Fruit fly (Drosophila melanogaster) whole organism, embryonic: Measurements from ENCODE around the gene SkpD.

Experiments used
- Awh ChIP-seq: fragments of 200-800 bp; sonication (Bioruptor generic); IDR thresholded peaks from 2 replicates; pipeline ENCODE4, ENCODE4 v1.3.6; 2022; ENCODE audit warnings: missing biosample characterization, missing genetic modification characterization
- B-H2 ChIP-seq: fragments of 200-800 bp; sonication (Bioruptor generic); optimal IDR thresholded peaks from 2 replicates; lab custom pipeline; 2018; ENCODE audit warnings: missing biosample characterization, mild to moderate bottlenecking, missing genetic modification characterization
- Bgb ChIP-seq: fragments of 200-800 bp; sonication (Bioruptor generic); IDR thresholded peaks from 2 replicates; pipeline ENCODE4 v1.3.6; 2022; ENCODE audit warnings: missing biosample characterization, missing genetic modification characterization; ENCODE audit not compliant: partially characterized antibody
- C15 ChIP-seq: fragments of 200-800 bp; sonication (Bioruptor generic); IDR thresholded peaks from 3 replicates; pipeline ENCODE4 v1.3.6; 2022; ENCODE audit warnings: missing biosample characterization, missing genetic modification characterization
- CG10654 ChIP-seq: fragments of 200-800 bp; sonication (Bioruptor generic); optimal IDR thresholded peaks from 2 replicates; lab custom pipeline; 2016; ENCODE audit warnings: missing biosample characterization, missing genetic modification characterization
- CG12744 ChIP-seq: fragments of 200-800 bp; sonication (Bioruptor generic); optimal IDR thresholded peaks from 2 replicates; lab custom pipeline; 2016; ENCODE audit warnings: missing biosample characterization, missing genetic modification characterization
- CG15479 ChIP-seq: fragments of 200-800 bp; sonication (Bioruptor generic); optimal IDR thresholded peaks from 3 replicates; lab custom pipeline; 2019; ENCODE audit warnings: missing biosample characterization, mild to moderate bottlenecking, missing genetic modification characterization, moderate library complexity
- CG17328 ChIP-seq: fragments of 200-800 bp; sonication (Bioruptor generic); IDR thresholded peaks from 2 replicates; pipeline ENCODE4 v1.3.6; 2022; ENCODE audit warnings: missing biosample characterization, missing genetic modification characterization
- CG2199 ChIP-seq: fragments of 200-800 bp; sonication (Bioruptor generic); IDR thresholded peaks from 3 replicates; pipeline ENCODE4 v1.3.6; 2022; ENCODE audit warnings: missing biosample characterization, missing genetic modification characterization
- CG34376 ChIP-seq: fragments of 200-800 bp; sonication (Bioruptor generic); optimal IDR thresholded peaks from 2 replicates; lab custom pipeline; 2018; ENCODE audit warnings: missing biosample characterization, mild to moderate bottlenecking, missing genetic modification characterization
- CG4328 ChIP-seq: fragments of 200-800 bp; sonication (Bioruptor generic); optimal IDR thresholded peaks from 3 replicates; lab custom pipeline; 2017; ENCODE audit warnings: missing biosample characterization, missing genetic modification reagents, missing genetic modification characterization
- CG4730 ChIP-seq: fragments of 200-800 bp; sonication (Bioruptor generic); IDR thresholded peaks from 2 replicates; pipeline ENCODE4 v1.3.6; 2022; ENCODE audit warnings: missing biosample characterization, missing genetic modification characterization
- CG6254 ChIP-seq: fragments of 200-800 bp; sonication (Bioruptor generic); optimal IDR thresholded peaks from 3 replicates; lab custom pipeline; 2017; ENCODE audit warnings: mild to moderate bottlenecking, missing biosample characterization, missing genetic modification reagents, missing genetic modification characterization
- Camta ChIP-seq: fragments of 200-800 bp; sonication (Bioruptor generic); optimal IDR thresholded peaks from 2 replicates; lab custom pipeline; 2016; ENCODE audit warnings: missing biosample characterization, missing genetic modification characterization
- Ets97D ChIP-seq: fragments of 200-800 bp; sonication (Bioruptor generic); optimal IDR thresholded peaks from 3 replicates; lab custom pipeline; 2016; ENCODE audit warnings: missing biosample characterization, missing genetic modification characterization
- Fer2 ChIP-seq: fragments of 200-800 bp; sonication (Bioruptor generic); optimal IDR thresholded peaks from 2 replicates; lab custom pipeline; 2018; ENCODE audit warnings: missing biosample characterization, mild to moderate bottlenecking, missing genetic modification characterization, moderate library complexity
- HLHmδ ChIP-seq: fragments of 200-800 bp; sonication (Bioruptor generic); optimal IDR thresholded peaks from 2 replicates; lab custom pipeline; 2018; ENCODE audit warnings: missing biosample characterization, mild to moderate bottlenecking, missing genetic modification characterization, moderate library complexity
- Hr39 ChIP-seq: fragments of >200 bp; optimal IDR thresholded peaks from 2 replicates; lab custom pipeline; 2017
- MESR4 ChIP-seq: fragments of 200-800 bp; sonication (Bioruptor generic); optimal IDR thresholded peaks from 2 replicates; lab custom pipeline; 2018; ENCODE audit warnings: missing biosample characterization, mild to moderate bottlenecking, missing genetic modification characterization, moderate library complexity
- Max ChIP-seq: fragments of 200-800 bp; sonication (Bioruptor generic); optimal IDR thresholded peaks from 2 replicates; lab custom pipeline; 2016; ENCODE audit warnings: missing biosample characterization, mild to moderate bottlenecking, missing genetic modification characterization
- NK7.1 ChIP-seq: fragments of 200-800 bp; sonication (Bioruptor generic); optimal IDR thresholded peaks from 3 replicates; lab custom pipeline; 2016; ENCODE audit warnings: missing biosample characterization, missing genetic modification characterization
- Optix ChIP-seq: fragments of 200-800 bp; sonication (Bioruptor generic); IDR thresholded peaks from 3 replicates; pipeline ENCODE4 v1.3.6; 2022; ENCODE audit warnings: missing biosample characterization, missing genetic modification characterization
- TFAM ChIP-seq: fragments of 200-800 bp; sonication (Bioruptor generic); optimal IDR thresholded peaks from 2 replicates; lab custom pipeline; 2017; ENCODE audit warnings: missing biosample characterization, missing genetic modification characterization, inconsistent platforms
- ac ChIP-seq: fragments of 200-800 bp; sonication (Bioruptor generic); optimal IDR thresholded peaks from 3 replicates; lab custom pipeline; 2017; ENCODE audit warnings: missing biosample characterization, mild to moderate bottlenecking, missing genetic modification characterization
- br ChIP-seq: fragments of >200 bp; optimal IDR thresholded peaks from 2 replicates; lab custom pipeline; 2017
- chif ChIP-seq, 2 experiments: fragments of 200-800 bp; sonication (Bioruptor generic); optimal IDR thresholded peaks; 3 replicates each; lab custom pipeline; 2016; ENCODE audit warnings: missing biosample characterization in 2 of 2, missing genetic modification characterization in 2 of 2
- crc ChIP-seq: fragments of 200-800 bp; sonication (Bioruptor generic); optimal IDR thresholded peaks from 2 replicates; lab custom pipeline; 2016; ENCODE audit warnings: missing biosample characterization, missing genetic modification characterization
- dm ChIP-seq: fragments of 200-800 bp; sonication (Bioruptor generic); optimal IDR thresholded peaks from 3 replicates; lab custom pipeline; 2016; ENCODE audit warnings: missing biosample characterization, missing genetic modification characterization
- eve ChIP-seq, 2 experiments: fragments of >200 bp; optimal IDR thresholded peaks; 2 replicates each; lab custom pipeline; 2017; ENCODE audit warnings: missing biosample characterization in 2 of 2, missing genetic modification characterization in 2 of 2
- ewg ChIP-seq: fragments of 200-800 bp; sonication (Bioruptor generic); optimal IDR thresholded peaks from 3 replicates; lab custom pipeline; 2017; ENCODE audit warnings: mild to moderate bottlenecking, missing biosample characterization, missing genetic modification reagents, missing genetic modification characterization
- gt ChIP-seq: fragments of 200-800 bp; sonication (Bioruptor generic); IDR thresholded peaks from 2 replicates; pipeline ENCODE4 v1.3.6; 2022; ENCODE audit warnings: missing biosample characterization, missing genetic modification characterization
- klu ChIP-seq: fragments of 200-800 bp; sonication (Bioruptor generic); IDR thresholded peaks from 2 replicates; pipeline ENCODE4 v1.3.6; 2022; ENCODE audit warnings: missing biosample characterization, missing genetic modification characterization
- mam ChIP-seq: fragments of 200-800 bp; sonication (Bioruptor generic); optimal IDR thresholded peaks from 3 replicates; lab custom pipeline; 2016; ENCODE audit warnings: missing biosample characterization, missing genetic modification characterization
- org-1 ChIP-seq: fragments of 200-800 bp; sonication (Bioruptor generic); optimal IDR thresholded peaks from 2 replicates; lab custom pipeline; 2017; ENCODE audit warnings: missing biosample characterization, missing genetic modification characterization
- pan ChIP-seq, 4 experiments: fragments of >200 bp in 3 of 4; fragments of 200-800 bp in 1 of 4; sonication (Bioruptor generic) in 1 of 4; optimal IDR thresholded peaks in 3 of 4; IDR thresholded peaks in 1 of 4; 2 replicates each; pipeline versions ENCODE4 v1.3.6 to Lab custom; 2017 to 2022; ENCODE audit warnings: missing biosample characterization in 2 of 4, missing genetic modification characterization in 2 of 4, mixed read lengths in 1 of 4
- ranshi ChIP-seq: fragments of 200-800 bp; sonication (Bioruptor generic); IDR thresholded peaks from 2 replicates; pipeline ENCODE4 v1.3.6; 2022; ENCODE audit warnings: missing biosample characterization, missing genetic modification characterization
- seq ChIP-seq: fragments of 200-800 bp; sonication (Bioruptor generic); IDR thresholded peaks from 2 replicates; pipeline ENCODE4 v1.3.6; 2022; ENCODE audit warnings: missing biosample characterization, missing genetic modification characterization
- shn ChIP-seq: fragments of 200-800 bp; sonication (Bioruptor generic); optimal IDR thresholded peaks from 3 replicates; lab custom pipeline; 2016; ENCODE audit warnings: missing biosample characterization, missing genetic modification characterization
- sisA ChIP-seq: fragments of 200-800 bp; sonication (Bioruptor generic); IDR thresholded peaks from 2 replicates; pipeline ENCODE4 v1.3.6; 2022; ENCODE audit warnings: missing biosample characterization, missing genetic modification characterization
- sna ChIP-seq: fragments of 200-800 bp; sonication (Bioruptor generic); IDR thresholded peaks from 2 replicates; pipeline ENCODE4 v1.3.6; 2022; ENCODE audit warnings: missing biosample characterization, missing genetic modification characterization; ENCODE audit not compliant: partially characterized antibody
- sr ChIP-seq: fragments of 200-800 bp; sonication (Bioruptor generic); IDR thresholded peaks from 3 replicates; pipeline ENCODE4 v1.3.6; 2022; ENCODE audit warnings: missing biosample characterization, missing genetic modification characterization
- ssp ChIP-seq: fragments of 200-800 bp; sonication (Bioruptor generic); IDR thresholded peaks from 2 replicates; pipeline ENCODE4 v1.3.6; 2022; ENCODE audit warnings: missing biosample characterization, missing genetic modification characterization
- tup ChIP-seq: fragments of 200-800 bp; sonication (Bioruptor generic); optimal IDR thresholded peaks from 2 replicates; lab custom pipeline; 2016; ENCODE audit warnings: missing biosample characterization, mild to moderate bottlenecking, missing genetic modification characterization, moderate library complexity
- twi ChIP-seq: fragments of 200-800 bp; optimal IDR thresholded peaks from 2 replicates; lab custom pipeline; 2019; ENCODE audit warnings: missing biosample characterization, mild to moderate bottlenecking, missing genetic modification characterization, moderate library complexity
- unpg ChIP-seq: fragments of 200-800 bp; sonication (Bioruptor generic); optimal IDR thresholded peaks from 3 replicates; lab custom pipeline; 2018; ENCODE audit warnings: missing biosample characterization, mild to moderate bottlenecking, missing genetic modification characterization, moderate library complexity
- vnd ChIP-seq: fragments of 200-800 bp; sonication (Bioruptor generic); IDR thresholded peaks from 3 replicates; pipeline ENCODE4 v1.3.6; 2022; ENCODE audit warnings: missing biosample characterization, missing genetic modification characterization; ENCODE audit not compliant: partially characterized antibody
- z ChIP-seq: fragments of 200-800 bp; sonication (Bioruptor generic); IDR thresholded peaks from 3 replicates; pipeline ENCODE4 v1.3.6; 2022; ENCODE audit warnings: missing biosample characterization, missing genetic modification characterization

The SkpD gene

DNA sequence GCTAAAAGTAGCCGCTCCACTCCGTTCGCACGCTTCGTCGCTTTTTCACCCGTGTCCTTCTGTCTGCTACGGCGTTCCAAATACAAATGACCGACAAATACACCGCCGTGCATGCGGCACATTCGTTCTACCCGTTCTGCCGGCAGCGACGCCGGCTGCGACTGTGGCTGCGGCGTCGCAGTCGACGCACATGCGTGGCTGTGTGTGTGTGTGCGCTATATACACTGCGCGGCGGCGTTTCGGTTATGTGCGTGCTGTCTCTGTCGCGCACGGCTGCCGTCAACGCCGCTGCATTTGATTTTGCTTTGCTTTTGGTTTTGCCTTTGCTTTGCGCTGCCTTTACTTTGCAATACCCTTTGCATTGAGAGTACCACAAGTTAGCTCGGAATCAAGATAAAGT, 29.1 kb upstream of the SkpD start, which contains the start of gene zld (continued):
- TF ChIP-seq mam (no peak), Bgb (GFP tag; lab: Robert Waterston, UW) (no peak), dm (GFP tag; lab: Kevin White, UChicago) (no peak), pan (optimal IDR thresholded peaks at IDR 0.05; lab: Kevin White, UChicago) (no peak), pan (GFP tag; optimal IDR thresholded peaks at IDR 0.05 in 1 of 2, IDR thresholded peaks at IDR 0.05 in 1 of 2) (no peak), z (GFP tag; lab: Robert Waterston, UW) (no peak), NK7.1 (GFP tag; lab: Kevin White, UChicago) (no peak), CG6254 (GFP tag; lab: Kevin White, UChicago) (no peak), tup (GFP tag; lab: Kevin White, UChicago) (no peak), sna (GFP tag; lab: Robert Waterston, UW) (0 out of 2 replicates have a peak, but pooled peaks have one; percentile 26), klu (no peak), HLHmδ (peak; percentile 25), B-H2 (no peak), org-1 (GFP tag; lab: Kevin White, UChicago) (no peak), chif (GFP tag; optimal IDR thresholded peaks at IDR 0.05; lab: Kevin White, UChicago) (no peak), CG15479 (GFP tag; lab: Kevin White, UChicago) (peak; percentile 61), ranshi (no peak), Max (GFP tag; lab: Kevin White, UChicago) (no peak), crc (GFP tag; lab: Kevin White, UChicago) (no peak), CG34376 (GFP tag; lab: Kevin White, UChicago) (no peak), Camta (GFP tag; lab: Kevin White, UChicago) (no peak), CG12744 (GFP tag; lab: Kevin White, UChicago) (no peak), br (lab: Kevin White, UChicago) (no peak), MESR4 (GFP tag; lab: Kevin White, UChicago) (no peak), seq (GFP tag; lab: Robert Waterston, UW) (no peak), CG10654 (no peak), ac (GFP tag; lab: Kevin White, UChicago) (no peak), shn (GFP tag; lab: Kevin White, UChicago) (no peak), sr (GFP tag; lab: Robert Waterston, UW) (no peak), C15 (GFP tag; lab: Robert Waterston, UW) (no peak), Hr39 (lab: Kevin White, UChicago) (no peak), TFAM (no peak), CG4328 (GFP tag; lab: Kevin White, UChicago) (no peak), twi (peak; percentile 39), sisA (no peak), ewg (GFP tag; lab: Kevin White, UChicago) (peak; percentile 73), ssp (GFP tag; lab: Robert Waterston, UW) (no peak), eve (GFP tag; optimal IDR thresholded peaks at IDR 0.05; lab: Kevin White, UChicago) (no peak), gt (GFP tag; lab: Robert Waterston, UW) (no peak), Awh (no peak), vnd (GFP tag; lab: Robert Waterston, UW) (no peak), Fer2 (no peak), unpg (no peak), Ets97D (GFP tag; lab: Kevin White, UChicago) (no peak), CG17328 (GFP tag; lab: Robert Waterston, UW) (peak; percentile 44; the same call in 1 of the 2 replicates), CG2199 (GFP tag; lab: Robert Waterston, UW) (peak; percentile 44; the same call in 1 of the 3 replicates), CG4730 (GFP tag; lab: Robert Waterston, UW) (no peak), Optix (GFP tag; lab: Robert Waterston, UW) (no peak)
